Fruit fly (Drosophila melanogaster): ENCODE data around the gene Dhc93AB.

dm6 chr3R:21042399-21042798 is at the start of gene Dhc93AB:
- TF ChIP-seq CG33017 (tag; optimal IDR thresholded peaks at IDR 0.05) (no peak), ovo (GFP tag; optimal IDR thresholded peaks at IDR 0.05) (no peak), Clk (GFP tag; optimal IDR thresholded peaks at IDR 0.05) (no peak), Hr96 (GFP tag; optimal IDR thresholded peaks at IDR 0.05) (no peak), Crg-1 (GFP tag; optimal IDR thresholded peaks at IDR 0.05) (no peak), toe (GFP tag; optimal IDR thresholded peaks at IDR 0.05) (no peak)

Data from whole organism, adult.